Worm (Caenorhabditis elegans) whole organism, L1 larva: ENCODE measurements around the gene B0280.2.

Source experiments
- rnt-1 ChIP-seq: sonication (generic microtip); optimal IDR thresholded peaks from 2 replicates; lab custom pipeline; 2016; ENCODE audit warnings: mild to moderate bottlenecking, missing genetic modification characterization, moderate library complexity, missing compliant biosample characterization
- skn-1 ChIP-seq: fragments of 150-350 bp; optimal IDR thresholded peaks from 2 replicates; lab custom pipeline; 2014; ENCODE audit warnings: missing biosample characterization, missing genetic modification characterization
- tbx-2 ChIP-seq: sonication (generic microtip); optimal IDR thresholded peaks from 2 replicates; lab custom pipeline; 2016; ENCODE audit warnings: missing genetic modification characterization, missing compliant biosample characterization

DNA sequence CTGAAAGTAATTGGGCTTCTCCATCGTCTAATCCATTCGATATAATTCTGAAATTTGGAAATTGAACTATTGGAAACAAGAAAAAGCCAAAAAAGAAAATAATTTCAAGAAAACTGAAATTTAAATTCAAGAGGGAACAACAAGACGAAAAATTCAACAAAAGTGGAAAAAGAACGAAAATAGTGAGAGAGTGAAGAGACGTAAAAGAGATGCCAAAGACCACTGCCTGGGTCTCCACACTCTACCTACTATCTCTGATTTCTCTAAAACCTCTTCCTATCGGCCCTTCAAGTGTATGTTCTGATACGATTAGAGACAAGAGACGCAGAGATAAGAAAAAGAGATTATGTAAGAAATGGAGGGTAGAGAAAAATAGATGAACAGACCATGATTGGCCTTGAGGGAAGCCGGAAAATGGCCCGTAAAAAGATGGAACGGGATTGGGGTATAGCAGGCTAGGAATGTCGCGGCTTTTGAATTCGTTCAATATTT is 29.3 kb downstream of the B0280.2 start, which contains the start of gene ogt-1:
- TF ChIP-seq tbx-2: peak; percentile 84
- peak; percentile 56 for TF ChIP-seq skn-1
- peak; percentile 80 for TF ChIP-seq rnt-1 (tag; lab: Kevin White, UChicago)
